Worm (Caenorhabditis elegans): ENCODE data around the gene ebp-3.
"Not testable (repeated sequence)": the region's sequence is repeated elsewhere in the genome, so short reads cannot be mapped to it uniquely, and the experiment has no call there.

Gene ebp-3

ce11 chrV:18055297-18056019 lies at the start of gene ebp-3, which contains the start of gene Y59A8B.25:
TSS of gene ebp-3 (plus strand) at chrV:18055969.
TSS of gene Y59A8B.25 (minus strand) at chrV:18055397.
- not testable (repeated sequence) for TF ChIP-seq tbp1 (GFP tag; optimal IDR thresholded peaks at IDR 0.05); unc-62 (GFP tag; optimal IDR thresholded peaks at IDR 0.05); egrh-3 (GFP tag; IDR thresholded peaks at IDR 0.05)

- TF ChIP-seq madf-8 (GFP tag; conservative IDR thresholded peaks at IDR 0.05); lsl-1 (GFP tag; optimal IDR thresholded peaks at IDR 0.05); D2030.7 (GFP tag; IDR thresholded peaks at IDR 0.05): not testable (repeated sequence)
These were observed 48.8 kb upstream of the ebp-3 start, which contains the start of gene Y59A8B.19 for ce11 chrV:18006930-18007329. TSS of gene Y59A8B.19 (plus strand) at chrV:18007230.

ce11 chrV:18008680-18009079 lies 47.1 kb upstream of the ebp-3 start:
- TF ChIP-seq unc-130 (GFP tag; optimal IDR thresholded peaks at IDR 0.05): no peak
- peak; percentile 54; the same call in 1 of the 2 replicates for TF ChIP-seq zfh-2 (GFP tag; conservative IDR thresholded peaks at IDR 0.05)

- not testable (repeated sequence) for TF ChIP-seq dpff-1 (tag; optimal IDR thresholded peaks at IDR 0.05); lsl-1 (GFP tag; optimal IDR thresholded peaks at IDR 0.05); sptf-2 (GFP tag; optimal IDR thresholded peaks at IDR 0.05)
These were observed 45.0 kb upstream of the ebp-3 start, which contains the start of gene Y59A8B.26 for ce11 chrV:18010737-18011136. TSS of gene Y59A8B.26 (minus strand) at chrV:18010837.

- TF ChIP-seq pha-4 (tag; optimal IDR thresholded peaks at IDR 0.05) (no peak), dox-1 (GFP tag; IDR thresholded peaks at IDR 0.05) (no peak), ztf-28 (GFP tag; IDR thresholded peaks at IDR 0.05) (no peak)
These were observed 41.7 kb upstream of the ebp-3 start, which contains the start of gene srh-133 for ce11 chrV:18014116-18014515. TSS of gene srh-133 (minus strand) at chrV:18014216.

ce11 chrV:18017226-18017625 lies 38.5 kb upstream of the ebp-3 start, which contains the start of gene srh-134:
TSS of gene srh-134 (minus strand) at chrV:18017326.
- TF ChIP-seq ceh-27 (GFP tag; optimal IDR thresholded peaks at IDR 0.05): no peak

- TF ChIP-seq mcd-1 (GFP tag; IDR thresholded peaks at IDR 0.05) (peak; percentile 80), C06A6.2 (GFP tag; conservative IDR thresholded peaks at IDR 0.05) (no peak)
These were observed 34.3 kb upstream of the ebp-3 start for ce11 chrV:18021464-18021863.

ce11 chrV:18022179-18022578 lies 33.6 kb upstream of the ebp-3 start, which contains the start of gene prp-6:
TSS of gene prp-6 (plus strand) at chrV:18022479.
- no peak for TF ChIP-seq F23B12.7 (tag; optimal IDR thresholded peaks at IDR 0.05; ENCODE audit: insufficient read depth)
- no peak for TF ChIP-seq attf-5 (GFP tag; optimal IDR thresholded peaks at IDR 0.05)
- no peak for TF ChIP-seq efl-1 (GFP tag; optimal IDR thresholded peaks at IDR 0.05)
- TF ChIP-seq ceh-91 (GFP tag; IDR thresholded peaks at IDR 0.05): no peak
- TF ChIP-seq akir-1 (GFP tag; optimal IDR thresholded peaks at IDR 0.05): no peak
- TF ChIP-seq hmg-20 (GFP tag; IDR thresholded peaks at IDR 0.05): no peak
- TF ChIP-seq Y53F4B.3 (GFP tag; IDR thresholded peaks at IDR 0.05): no peak
- no peak for TF ChIP-seq F22D6.2 (tag; optimal IDR thresholded peaks at IDR 0.05)
- no peak for TF ChIP-seq bed-1 (GFP tag; IDR thresholded peaks at IDR 0.05)
- no peak for TF ChIP-seq hmg-1.2 (GFP tag; IDR thresholded peaks at IDR 0.05)
- no peak for TF ChIP-seq zim-3 (tag; optimal IDR thresholded peaks at IDR 0.05)
- no peak for TF ChIP-seq ceh-40 (GFP tag; IDR thresholded peaks at IDR 0.05)
- no peak for TF ChIP-seq let-526 (GFP tag; IDR thresholded peaks at IDR 0.05)
- no peak for TF ChIP-seq madf-8 (GFP tag; conservative IDR thresholded peaks at IDR 0.05)
- TF ChIP-seq gei-17 (GFP tag; optimal IDR thresholded peaks at IDR 0.05): no peak
- TF ChIP-seq hrde-1 (tag; optimal IDR thresholded peaks at IDR 0.05; ENCODE audit: borderline replicate concordance): no peak
- TF ChIP-seq aptf-2 (GFP tag; conservative IDR thresholded peaks at IDR 0.05): no peak
- TF ChIP-seq cebp-1 (GFP tag; IDR thresholded peaks at IDR 0.05): no peak
- TF ChIP-seq cebp-1 (tag; optimal IDR thresholded peaks at IDR 0.05): no peak
- no peak for TF ChIP-seq dpl-1 (GFP tag; optimal IDR thresholded peaks at IDR 0.05)
